Worm (Caenorhabditis elegans) whole organism, L2 larva: ENCODE measurements around the gene sru-13.
"Not testable (repeated sequence)": the region's sequence is repeated elsewhere in the genome, so short reads cannot be mapped to it uniquely, and the experiment has no call there.

ENCODE experiments used
- C34F6.9 ChIP-seq: fragments of 150-350 bp; optimal IDR thresholded peaks from 2 replicates; lab custom pipeline; 2014; ENCODE audit warnings: missing biosample characterization, missing genetic modification characterization
- R02D3.7 ChIP-seq: fragments of 150-350 bp; optimal IDR thresholded peaks from 2 replicates; lab custom pipeline; 2014; ENCODE audit warnings: missing biosample characterization, missing genetic modification characterization
- ZK546.5 ChIP-seq: sonication (generic microtip); optimal IDR thresholded peaks from 2 replicates; lab custom pipeline; 2017; ENCODE audit warnings: missing biosample characterization, missing genetic modification characterization
- alr-1 ChIP-seq: fragments of 150-350 bp; optimal IDR thresholded peaks from 2 replicates; lab custom pipeline; 2014; ENCODE audit warnings: missing biosample characterization, missing genetic modification characterization
- aly-2 ChIP-seq: fragments of 150-350 bp; optimal IDR thresholded peaks from 2 replicates; lab custom pipeline; 2014; ENCODE audit warnings: missing biosample characterization, missing genetic modification characterization
- ceh-16 ChIP-seq: fragments of 150-350 bp; optimal IDR thresholded peaks from 2 replicates; lab custom pipeline; 2014; ENCODE audit warnings: missing biosample characterization, missing genetic modification characterization
- ceh-82 ChIP-seq: fragments of 150-350 bp; optimal IDR thresholded peaks from 2 replicates; lab custom pipeline; 2014; ENCODE audit warnings: missing biosample characterization, missing genetic modification characterization
- crh-2 ChIP-seq: sonication (generic microtip); optimal IDR thresholded peaks from 2 replicates; lab custom pipeline; 2017; ENCODE audit warnings: missing biosample characterization, missing genetic modification characterization
- dmd-4 ChIP-seq: sonication (generic microtip); optimal IDR thresholded peaks from 2 replicates; lab custom pipeline; 2017; ENCODE audit warnings: missing biosample characterization, missing genetic modification characterization
- egl-27 ChIP-seq: sonication (generic microtip); optimal IDR thresholded peaks from 3 replicates; lab custom pipeline; 2017; ENCODE audit warnings: missing biosample characterization, missing genetic modification reagents, missing genetic modification characterization
- elt-1 ChIP-seq: fragments of 150-350 bp; optimal IDR thresholded peaks from 2 replicates; lab custom pipeline; 2014; ENCODE audit warnings: missing biosample characterization, missing genetic modification characterization
- elt-3 ChIP-seq: sonication (generic microtip); optimal IDR thresholded peaks from 2 replicates; lab custom pipeline; 2017; ENCODE audit warnings: missing biosample characterization, missing genetic modification characterization
- fos-1 ChIP-seq: fragments of 150-350 bp; optimal IDR thresholded peaks from 2 replicates; lab custom pipeline; 2014; ENCODE audit warnings: missing biosample characterization, missing genetic modification characterization
- gmeb-1 ChIP-seq: fragments of 150-350 bp; optimal IDR thresholded peaks from 2 replicates; lab custom pipeline; 2014; ENCODE audit warnings: missing biosample characterization, missing genetic modification characterization
- lin-11 ChIP-seq: fragments of 150-350 bp; sonication (generic microtip); optimal IDR thresholded peaks from 2 replicates; lab custom pipeline; 2014; ENCODE audit warnings: missing biosample characterization, missing genetic modification characterization, inconsistent platforms, mixed read lengths
- lin-13 ChIP-seq: fragments of 150-350 bp; optimal IDR thresholded peaks from 2 replicates; lab custom pipeline; 2014; ENCODE audit warnings: missing biosample characterization, missing genetic modification reagents, missing genetic modification characterization
- lin-39 ChIP-seq: fragments of 150-350 bp; optimal IDR thresholded peaks from 2 replicates; lab custom pipeline; 2014; ENCODE audit warnings: missing biosample characterization, missing genetic modification reagents, missing genetic modification characterization
- mab-5 ChIP-seq: fragments of 150-350 bp; optimal IDR thresholded peaks from 2 replicates; lab custom pipeline; 2014; ENCODE audit warnings: missing biosample characterization, missing genetic modification characterization
- mbf-1 ChIP-seq: sonication (generic microtip); optimal IDR thresholded peaks from 2 replicates; lab custom pipeline; 2017; ENCODE audit warnings: missing biosample characterization, missing genetic modification characterization
- mdl-1 ChIP-seq, 2 experiments: fragments of 150-350 bp in 1 of 2; sonication (generic microtip) in 1 of 2; optimal IDR thresholded peaks; 2 replicates each; lab custom pipeline; 2017; ENCODE audit warnings: missing biosample characterization in 2 of 2, missing genetic modification characterization in 2 of 2
- nhr-11 ChIP-seq: fragments of 150-350 bp; optimal IDR thresholded peaks from 2 replicates; lab custom pipeline; 2014; ENCODE audit warnings: missing biosample characterization, missing genetic modification characterization
- nhr-12 ChIP-seq: fragments of 150-350 bp; optimal IDR thresholded peaks from 2 replicates; lab custom pipeline; 2014; ENCODE audit warnings: missing biosample characterization, missing genetic modification characterization
- nhr-129 ChIP-seq: fragments of 150-350 bp; optimal IDR thresholded peaks from 2 replicates; lab custom pipeline; 2014; ENCODE audit warnings: missing biosample characterization, missing genetic modification characterization
- nhr-21 ChIP-seq: fragments of 150-350 bp; optimal IDR thresholded peaks from 2 replicates; lab custom pipeline; 2014; ENCODE audit warnings: missing biosample characterization, missing genetic modification characterization
- nhr-23 ChIP-seq: fragments of 150-350 bp; optimal IDR thresholded peaks from 2 replicates; lab custom pipeline; 2014; ENCODE audit warnings: missing biosample characterization, missing genetic modification reagents, missing genetic modification characterization
- peb-1 ChIP-seq: fragments of 150-350 bp; optimal IDR thresholded peaks from 2 replicates; lab custom pipeline; 2014; ENCODE audit warnings: missing biosample characterization, missing genetic modification characterization
- sem-4 ChIP-seq: fragments of 150-350 bp; optimal IDR thresholded peaks from 2 replicates; lab custom pipeline; 2014; ENCODE audit warnings: missing biosample characterization, missing genetic modification reagents, missing genetic modification characterization
- skn-1 ChIP-seq: sonication (generic microtip); optimal IDR thresholded peaks from 2 replicates; lab custom pipeline; 2017; ENCODE audit warnings: missing biosample characterization, missing genetic modification characterization
- sma-9 ChIP-seq, 2 experiments: fragments of 150-350 bp in 1 of 2; sonication (generic microtip) in 1 of 2; optimal IDR thresholded peaks; 2 replicates each; lab custom pipeline; 2014 to 2016; ENCODE audit warnings: missing genetic modification characterization in 2 of 2, mild to moderate bottlenecking in 1 of 2, missing biosample characterization in 1 of 2, missing compliant biosample characterization in 1 of 2, missing genetic modification reagents in 1 of 2, moderate library complexity in 1 of 2
- snpc-4 ChIP-seq: fragments of 150-350 bp; optimal IDR thresholded peaks from 2 replicates; lab custom pipeline; 2014; ENCODE audit warnings: missing biosample characterization, missing genetic modification characterization
- unc-62 ChIP-seq: fragments of 150-350 bp; optimal IDR thresholded peaks from 2 replicates; lab custom pipeline; 2014; ENCODE audit warnings: missing biosample characterization, missing genetic modification reagents, missing genetic modification characterization
- zag-1 ChIP-seq: fragments of 150-350 bp; optimal IDR thresholded peaks from 2 replicates; lab custom pipeline; 2014; ENCODE audit warnings: missing biosample characterization, missing genetic modification characterization
- ztf-11 ChIP-seq: sonication (generic microtip); optimal IDR thresholded peaks from 2 replicates; lab custom pipeline; 2017; ENCODE audit warnings: missing biosample characterization, missing genetic modification characterization
- ztf-4 ChIP-seq: fragments of 150-350 bp; optimal IDR thresholded peaks from 2 replicates; lab custom pipeline; 2014; ENCODE audit warnings: missing biosample characterization, missing genetic modification characterization

sru-13 gene

DNA sequence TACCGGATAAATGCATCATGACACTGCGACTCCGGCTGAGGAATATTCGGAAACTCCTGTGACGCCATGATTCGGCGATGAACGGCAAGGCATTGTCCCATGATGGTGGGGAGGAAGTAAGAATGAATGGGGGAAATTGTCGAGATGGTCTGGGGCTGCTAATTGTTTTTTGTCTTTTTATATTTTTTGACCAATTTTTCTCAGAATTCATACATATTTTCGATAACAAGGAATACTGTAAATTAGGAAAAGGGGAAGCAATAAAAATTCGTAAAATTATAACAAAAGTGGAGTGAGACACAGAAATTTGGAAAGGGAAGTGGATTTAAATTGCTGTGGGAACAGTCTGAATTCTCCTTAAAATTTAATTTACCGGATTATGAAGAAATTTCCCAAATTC, 3.0 kb upstream of the sru-13 start, which contains the start of gene eak-4:
eak-4 (minus strand) TSS at position 101 of the 400 bp plus-strand sequence.
- TF ChIP-seq mab-5 (tag; lab: Kevin White, UChicago) (no peak), lin-13 (GFP tag; lab: Kevin White, UChicago) (no peak), mdl-1 (tag; optimal IDR thresholded peaks at IDR 0.05; lab: Kevin White, UChicago) (no peak), skn-1 (tag; lab: Kevin White, UChicago) (no peak), nhr-12 (tag; lab: Kevin White, UChicago) (no peak), ceh-16 (tag; lab: Kevin White, UChicago) (no peak), unc-62 (GFP tag; lab: Kevin White, UChicago) (no peak), aly-2 (tag; lab: Kevin White, UChicago) (no peak), egl-27 (no peak), gmeb-1 (tag; lab: Kevin White, UChicago) (no peak), peb-1 (tag; lab: Kevin White, UChicago) (no peak), nhr-23 (tag; lab: Kevin White, UChicago) (no peak), alr-1 (tag; lab: Kevin White, UChicago) (no peak)

DNA sequence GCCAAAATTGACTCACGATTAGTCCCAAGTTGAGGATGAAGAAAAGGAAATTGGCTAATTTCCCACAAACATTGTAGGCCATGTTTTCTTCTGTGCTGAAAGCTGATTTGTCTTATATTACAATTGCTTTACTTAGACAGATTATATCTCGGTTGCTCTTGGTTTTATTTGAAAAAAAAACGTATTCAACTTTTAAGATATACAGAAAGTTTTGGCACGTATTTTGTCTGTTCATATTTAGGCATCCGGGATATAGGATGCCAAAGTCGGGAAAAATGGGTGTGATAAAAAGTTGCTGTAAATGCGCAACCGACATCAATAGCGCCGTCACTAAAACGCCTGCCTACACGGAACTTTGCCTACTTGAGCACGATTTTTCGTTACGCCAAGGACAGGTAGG, 2.3 kb downstream of the sru-13 start, which contains the start of gene tsp-4:
tsp-4 (minus strand) TSS at position 101 of the 400 bp plus-strand sequence.
- TF ChIP-seq unc-62 (GFP tag; lab: Kevin White, UChicago) (no peak), peb-1 (tag; lab: Kevin White, UChicago) (no peak), aly-2 (tag; lab: Kevin White, UChicago) (no peak), elt-1 (no peak), sma-9 (GFP tag; optimal IDR thresholded peaks at IDR 0.05; lab: Kevin White, UChicago) (no peak), sma-9 (tag; optimal IDR thresholded peaks at IDR 0.05; lab: Kevin White, UChicago) (no peak), gmeb-1 (tag; lab: Kevin White, UChicago) (no peak), dmd-4 (tag; lab: Kevin White, UChicago) (no peak), egl-27 (no peak), C34F6.9 (tag; lab: Kevin White, UChicago) (no peak), lin-13 (GFP tag; lab: Kevin White, UChicago) (no peak), ZK546.5 (no peak), mbf-1 (tag; lab: Kevin White, UChicago) (no peak), zag-1 (tag; lab: Kevin White, UChicago) (no peak), nhr-12 (tag; lab: Kevin White, UChicago) (no peak), fos-1 (tag; lab: Kevin White, UChicago) (no peak), elt-3 (tag; lab: Kevin White, UChicago) (no peak)

DNA sequence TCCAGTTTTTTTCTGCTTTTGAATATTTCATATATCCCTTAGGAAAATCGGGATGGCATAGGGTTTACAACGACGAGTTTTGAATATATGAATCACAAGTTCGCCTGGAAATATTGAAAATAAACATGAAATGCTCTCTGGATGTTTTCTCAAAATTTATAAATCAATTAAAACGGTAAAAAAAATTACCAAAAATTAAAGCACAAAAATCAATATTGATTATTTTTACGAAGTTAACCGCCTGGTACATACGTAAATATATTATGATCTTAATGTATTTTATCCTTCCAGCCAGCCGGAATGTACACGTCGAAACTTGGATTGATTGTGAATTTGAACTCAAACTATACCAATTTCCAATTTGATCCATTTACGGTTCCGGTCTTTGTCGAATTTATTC, 17.0 kb downstream of the sru-13 start, which contains the start of gene sru-17:
sru-17 (plus strand) TSS at position 301 of the 400 bp plus-strand sequence.
- not testable (repeated sequence) for TF ChIP-seq gmeb-1, nhr-23, nhr-21 (tag; lab: Kevin White, UChicago)

DNA sequence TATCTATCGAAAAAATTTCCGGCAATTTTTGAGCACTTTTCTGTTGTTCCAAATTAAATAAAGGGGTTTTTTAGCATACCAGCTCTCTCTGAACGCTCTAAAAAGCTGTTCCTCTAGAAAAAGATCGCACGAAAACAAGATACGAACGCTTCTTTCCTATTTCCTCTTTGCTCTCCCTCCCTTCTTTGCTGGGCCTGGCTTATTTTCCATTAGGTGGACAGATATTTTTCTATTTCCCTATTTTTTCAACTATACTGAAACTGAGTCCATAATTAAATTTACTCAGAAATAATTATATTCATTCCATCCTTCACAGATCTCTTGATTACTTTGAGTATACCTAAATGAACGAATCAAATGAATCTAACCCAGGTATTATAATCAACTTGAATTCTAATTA, 20.5 kb downstream of the sru-13 start, which contains the start of gene sru-18:
sru-18 (plus strand) TSS at position 301 of the 400 bp plus-strand sequence.
- TF ChIP-seq R02D3.7 (tag; lab: Kevin White, UChicago) = no peak
- no peak for TF ChIP-seq elt-3 (tag; lab: Kevin White, UChicago)
- TF ChIP-seq aly-2 (tag; lab: Kevin White, UChicago) = no peak
- TF ChIP-seq nhr-12 (tag; lab: Kevin White, UChicago) = no peak
- no peak for TF ChIP-seq alr-1 (tag; lab: Kevin White, UChicago)
- TF ChIP-seq peb-1 (tag; lab: Kevin White, UChicago) = no peak
- no peak for TF ChIP-seq nhr-129 (tag; lab: Kevin White, UChicago)
- no peak for TF ChIP-seq egl-27
- TF ChIP-seq nhr-21 (tag; lab: Kevin White, UChicago) = no peak
- TF ChIP-seq lin-11 (tag; lab: Kevin White, UChicago) = no peak
- no peak for TF ChIP-seq unc-62 (GFP tag; lab: Kevin White, UChicago)
- TF ChIP-seq ztf-4 (tag; lab: Kevin White, UChicago) = no peak
- TF ChIP-seq elt-1 = no peak
- no peak for TF ChIP-seq gmeb-1 (tag; lab: Kevin White, UChicago)
- no peak for TF ChIP-seq snpc-4
- no peak for TF ChIP-seq sem-4 (tag; lab: Kevin White, UChicago)
- TF ChIP-seq, all 48 proteins: peak for 0

DNA sequence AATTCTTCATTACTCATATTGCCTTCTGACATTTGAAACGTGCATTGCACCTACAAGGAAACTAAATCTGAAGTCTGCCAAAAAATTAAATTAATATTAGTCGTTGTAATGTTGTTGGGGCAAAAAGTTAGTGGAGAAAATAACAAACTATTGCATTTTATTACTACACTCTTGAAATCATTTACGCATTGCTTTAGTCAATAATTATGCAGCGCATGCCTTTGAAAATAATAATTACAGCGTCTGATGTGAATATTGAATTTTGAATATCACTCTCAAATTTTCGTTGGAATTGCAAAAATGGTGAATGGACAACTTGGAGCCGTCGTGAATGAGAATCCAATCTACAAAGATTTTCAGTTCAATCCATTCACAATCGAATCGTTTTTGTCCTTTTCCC, 24.2 kb downstream of the sru-13 start, which contains the start of gene sru-19:
sru-19 (plus strand) TSS at position 301 of the 400 bp plus-strand sequence.
- TF ChIP-seq ceh-16 (tag; lab: Kevin White, UChicago) (no peak), nhr-21 (tag; lab: Kevin White, UChicago) (no peak), nhr-11 (tag; lab: Kevin White, UChicago) (no peak), fos-1 (tag; lab: Kevin White, UChicago) (no peak), egl-27 (no peak), crh-2 (tag; lab: Kevin White, UChicago) (no peak), nhr-12 (tag; lab: Kevin White, UChicago) (no peak), lin-11 (tag; lab: Kevin White, UChicago) (no peak), sma-9 (GFP tag; optimal IDR thresholded peaks at IDR 0.05; lab: Kevin White, UChicago) (no peak), sma-9 (tag; optimal IDR thresholded peaks at IDR 0.05; lab: Kevin White, UChicago) (no peak), ztf-4 (tag; lab: Kevin White, UChicago) (no peak), aly-2 (tag; lab: Kevin White, UChicago) (no peak), mdl-1 (tag; optimal IDR thresholded peaks at IDR 0.05; lab: Kevin White, UChicago) (no peak), ztf-11 (tag; lab: Kevin White, UChicago) (no peak), gmeb-1 (tag; lab: Kevin White, UChicago) (no peak), lin-39 (no peak), nhr-129 (tag; lab: Kevin White, UChicago) (no peak), R02D3.7 (tag; lab: Kevin White, UChicago) (no peak), ceh-82 (tag; lab: Kevin White, UChicago) (no peak)
- TF ChIP-seq, all 48 proteins: peak for 0
